Fruit fly (Drosophila melanogaster) whole organism, embryonic: ENCODE data around the gene CG7203.

ENCODE experiments used
- Adf1 ChIP-seq: fragments of 200-800 bp; sonication (Bioruptor generic); IDR thresholded peaks from 2 replicates; pipeline ENCODE4 v1.3.6; 2022; ENCODE audit warnings: missing biosample characterization, missing genetic modification characterization
- Aef1 ChIP-seq: fragments of 200-800 bp; sonication (Bioruptor generic); IDR thresholded peaks from 3 replicates; pipeline ENCODE4 v1.3.6; 2022; ENCODE audit warnings: missing biosample characterization, missing genetic modification characterization
- CG10209 ChIP-seq: fragments of 200-800 bp; sonication (Bioruptor generic); optimal IDR thresholded peaks from 3 replicates; lab custom pipeline; 2017; ENCODE audit warnings: missing biosample characterization, mild to moderate bottlenecking, missing genetic modification characterization, missing genetic modification reagents
- CG11696 ChIP-seq: fragments of 200-800 bp; sonication (Bioruptor generic); IDR thresholded peaks from 2 replicates; pipeline ENCODE4 v1.3.6; 2022; ENCODE audit warnings: missing biosample characterization, missing genetic modification characterization
- CG12071 ChIP-seq: fragments of 200-800 bp; sonication (Bioruptor generic); optimal IDR thresholded peaks from 3 replicates; lab custom pipeline; 2018; ENCODE audit warnings: missing biosample characterization, mild to moderate bottlenecking, missing genetic modification characterization
- CG12219 ChIP-seq: fragments of 200-800 bp; sonication (Bioruptor generic); optimal IDR thresholded peaks from 3 replicates; lab custom pipeline; 2018; ENCODE audit warnings: missing biosample characterization, mild to moderate bottlenecking, missing genetic modification characterization
- CG12299 ChIP-seq: fragments of 200-800 bp; sonication (Bioruptor generic); optimal IDR thresholded peaks from 2 replicates; lab custom pipeline; 2018; ENCODE audit warnings: missing biosample characterization, mild to moderate bottlenecking, missing genetic modification characterization
- CG13775 ChIP-seq: fragments of 200-800 bp; sonication (Bioruptor generic); optimal IDR thresholded peaks from 3 replicates; lab custom pipeline; 2017; ENCODE audit warnings: missing biosample characterization, mild to moderate bottlenecking, missing genetic modification characterization
- CG1529 ChIP-seq: fragments of 200-800 bp; sonication (Bioruptor generic); optimal IDR thresholded peaks from 3 replicates; lab custom pipeline; 2018; ENCODE audit warnings: missing biosample characterization, missing genetic modification characterization
- CG15479 ChIP-seq: fragments of 200-800 bp; sonication (Bioruptor generic); optimal IDR thresholded peaks from 3 replicates; lab custom pipeline; 2019; ENCODE audit warnings: missing biosample characterization, mild to moderate bottlenecking, missing genetic modification characterization, moderate library complexity
- CG18011 ChIP-seq: fragments of 200-800 bp; sonication (Bioruptor generic); optimal IDR thresholded peaks from 2 replicates; lab custom pipeline; 2017; ENCODE audit warnings: missing biosample characterization, missing genetic modification characterization, mild to moderate bottlenecking, moderate library complexity, missing genotype
- CG2889 ChIP-seq: fragments of 200-800 bp; sonication (Bioruptor generic); IDR thresholded peaks from 3 replicates; pipeline ENCODE4 v1.3.6; 2022; ENCODE audit warnings: missing biosample characterization, missing genetic modification characterization
- CG3065 ChIP-seq: fragments of 200-800 bp; sonication (Bioruptor generic); optimal IDR thresholded peaks from 2 replicates; lab custom pipeline; 2016; ENCODE audit warnings: missing biosample characterization, missing genetic modification characterization
- CG31365 ChIP-seq: fragments of 200-800 bp; sonication (Bioruptor generic); optimal IDR thresholded peaks from 2 replicates; lab custom pipeline; 2018; ENCODE audit warnings: missing biosample characterization, mild to moderate bottlenecking, missing genetic modification characterization
- CG33213 ChIP-seq: fragments of 200-800 bp; sonication (Bioruptor generic); optimal IDR thresholded peaks from 3 replicates; lab custom pipeline; 2016; ENCODE audit warnings: missing biosample characterization, missing genetic modification characterization
- CG3726 ChIP-seq: fragments of 200-800 bp; sonication (Bioruptor generic); IDR thresholded peaks from 3 replicates; pipeline ENCODE4, ENCODE4 v1.3.6; 2022; ENCODE audit warnings: missing biosample characterization, missing genetic modification characterization
- CG4854 ChIP-seq: fragments of 200-800 bp; sonication (Bioruptor generic); optimal IDR thresholded peaks from 2 replicates; lab custom pipeline; 2016; ENCODE audit warnings: missing biosample characterization, missing genetic modification characterization, inconsistent platforms
- CG6683 ChIP-seq: fragments of 200-800 bp; sonication (Bioruptor generic); optimal IDR thresholded peaks from 2 replicates; lab custom pipeline; 2017; ENCODE audit warnings: missing biosample characterization, mild to moderate bottlenecking, missing genetic modification characterization, missing genetic modification reagents
- CG7372 ChIP-seq: fragments of 200-800 bp; sonication (Bioruptor generic); IDR thresholded peaks from 2 replicates; pipeline ENCODE4 v1.3.6; 2022; ENCODE audit warnings: missing biosample characterization, missing genetic modification characterization
- CG7987 ChIP-seq: fragments of 200-800 bp; sonication (Bioruptor generic); optimal IDR thresholded peaks from 2 replicates; lab custom pipeline; 2018; ENCODE audit warnings: missing biosample characterization, mild to moderate bottlenecking, missing genetic modification characterization, moderate library complexity
- CG8765 ChIP-seq: fragments of 200-800 bp; sonication (Bioruptor generic); IDR thresholded peaks from 2 replicates; pipeline ENCODE4 v1.3.6; 2022; ENCODE audit warnings: missing biosample characterization, missing genetic modification characterization
- CG9609 ChIP-seq: fragments of 200-800 bp; sonication (Bioruptor generic); optimal IDR thresholded peaks from 3 replicates; lab custom pipeline; 2016; ENCODE audit warnings: missing biosample characterization, missing genetic modification characterization
- CHES-1-like ChIP-seq: fragments of 200-800 bp; sonication (Bioruptor generic); optimal IDR thresholded peaks from 2 replicates; lab custom pipeline; 2016; ENCODE audit warnings: missing biosample characterization, missing genetic modification characterization
- CTCF ChIP-seq: fragments of 200-800 bp; sonication (Bioruptor generic); optimal IDR thresholded peaks from 2 replicates; lab custom pipeline; 2017; ENCODE audit warnings: missing biosample characterization, mild to moderate bottlenecking, missing genetic modification characterization, moderate library complexity
- Chrac-16 ChIP-seq: fragments of 200-800 bp; sonication (Bioruptor generic); optimal IDR thresholded peaks from 3 replicates; lab custom pipeline; 2016; ENCODE audit warnings: missing biosample characterization, missing genetic modification characterization
- D19B ChIP-seq: fragments of 200-800 bp; sonication (Bioruptor generic); optimal IDR thresholded peaks from 2 replicates; lab custom pipeline; 2017; ENCODE audit warnings: missing biosample characterization, mild to moderate bottlenecking, missing genetic modification characterization
- Dbx ChIP-seq: fragments of 200-800 bp; sonication (Bioruptor generic); IDR thresholded peaks from 3 replicates; pipeline ENCODE4 v1.3.6; 2022; ENCODE audit warnings: missing biosample characterization, missing genetic modification characterization
- Elba2 ChIP-seq: fragments of 200-800 bp; sonication (Bioruptor generic); optimal IDR thresholded peaks from 3 replicates; lab custom pipeline; 2016; ENCODE audit warnings: missing biosample characterization, missing genetic modification characterization
- HLH4C ChIP-seq: fragments of 200-800 bp; sonication (Bioruptor generic); IDR thresholded peaks from 3 replicates; pipeline ENCODE4 v1.3.6; 2022; ENCODE audit warnings: missing biosample characterization, missing genetic modification characterization; ENCODE audit not compliant: partially characterized antibody
- Hmr ChIP-seq: fragments of 200-800 bp; sonication (Bioruptor generic); optimal IDR thresholded peaks from 3 replicates; lab custom pipeline; 2017; ENCODE audit warnings: mild to moderate bottlenecking, missing biosample characterization, missing genetic modification reagents, missing genetic modification characterization
- Kr ChIP-seq: fragments of 200-800 bp; sonication (Bioruptor generic); optimal IDR thresholded peaks from 2 replicates; lab custom pipeline; 2017; ENCODE audit warnings: missing biosample characterization, mild to moderate bottlenecking, missing genetic modification characterization
- Max ChIP-seq: fragments of 200-800 bp; sonication (Bioruptor generic); optimal IDR thresholded peaks from 2 replicates; lab custom pipeline; 2016; ENCODE audit warnings: missing biosample characterization, mild to moderate bottlenecking, missing genetic modification characterization
- NFAT ChIP-seq: fragments of 200-800 bp; sonication (Bioruptor generic); IDR thresholded peaks from 2 replicates; pipeline ENCODE4 v1.3.6; 2022; ENCODE audit warnings: missing biosample characterization, missing genetic modification characterization
- Optix ChIP-seq: fragments of 200-800 bp; sonication (Bioruptor generic); IDR thresholded peaks from 3 replicates; pipeline ENCODE4 v1.3.6; 2022; ENCODE audit warnings: missing biosample characterization, missing genetic modification characterization
- Scr ChIP-seq: fragments of 200-800 bp; sonication (Bioruptor generic); IDR thresholded peaks from 2 replicates; pipeline ENCODE4 v1.3.6; 2022; ENCODE audit warnings: missing biosample characterization, missing genetic modification characterization; ENCODE audit not compliant: partially characterized antibody
- TFAM ChIP-seq: fragments of 200-800 bp; sonication (Bioruptor generic); optimal IDR thresholded peaks from 2 replicates; lab custom pipeline; 2017; ENCODE audit warnings: missing biosample characterization, missing genetic modification characterization, inconsistent platforms
- Tbp ChIP-seq: fragments of >200 bp; optimal IDR thresholded peaks from 2 replicates; lab custom pipeline; 2018; ENCODE audit warnings: missing biosample characterization, missing genetic modification characterization
- al ChIP-seq: fragments of 200-800 bp; sonication (Bioruptor generic); IDR thresholded peaks from 2 replicates; pipeline ENCODE4 v1.3.6; 2022; ENCODE audit warnings: missing biosample characterization, missing genetic modification characterization
- ftz-f1 ChIP-seq: fragments of 200-800 bp; sonication (Bioruptor generic); optimal IDR thresholded peaks from 2 replicates; lab custom pipeline; 2016; ENCODE audit warnings: missing biosample characterization, missing genetic modification characterization
- fu2 ChIP-seq: fragments of 200-800 bp; sonication (Bioruptor generic); optimal IDR thresholded peaks from 2 replicates; lab custom pipeline; 2016; ENCODE audit warnings: missing biosample characterization, missing genetic modification characterization
- grau ChIP-seq: fragments of 200-800 bp; optimal IDR thresholded peaks from 3 replicates; lab custom pipeline; 2019; ENCODE audit warnings: missing biosample characterization, mild to moderate bottlenecking, missing genetic modification characterization, moderate library complexity
- gsb ChIP-seq: fragments of 200-800 bp; sonication (Bioruptor generic); IDR thresholded peaks from 2 replicates; pipeline ENCODE4 v1.3.6; 2022; ENCODE audit warnings: missing biosample characterization, missing genetic modification characterization
- gt ChIP-seq: fragments of 200-800 bp; sonication (Bioruptor generic); IDR thresholded peaks from 2 replicates; pipeline ENCODE4 v1.3.6; 2022; ENCODE audit warnings: missing biosample characterization, missing genetic modification characterization
- hth ChIP-seq: fragments of >200 bp; optimal IDR thresholded peaks from 2 replicates; lab custom pipeline; 2017; ENCODE audit warnings: inconsistent platforms
- lov ChIP-seq, 2 experiments: fragments of 200-800 bp in 1 of 2; fragments of >200 bp in 1 of 2; sonication (Bioruptor generic) in 1 of 2; IDR thresholded peaks in 1 of 2; optimal IDR thresholded peaks in 1 of 2; 2 replicates in 1 of 2; 3 replicates in 1 of 2; pipeline versions ENCODE4 v1.3.6 to Lab custom; 2017 to 2022; ENCODE audit warnings: missing biosample characterization in 1 of 2, missing genetic modification characterization in 1 of 2
- nom ChIP-seq: fragments of 200-800 bp; sonication (Bioruptor generic); optimal IDR thresholded peaks from 2 replicates; lab custom pipeline; 2017; ENCODE audit warnings: missing biosample characterization, missing genetic modification characterization, mild to moderate bottlenecking, moderate library complexity, missing genetic modification reagents
- pita ChIP-seq: fragments of 200-800 bp; sonication (Bioruptor generic); optimal IDR thresholded peaks from 2 replicates; lab custom pipeline; 2017; ENCODE audit warnings: missing biosample characterization, mild to moderate bottlenecking, missing genetic modification characterization
- sd ChIP-seq: fragments of 200-800 bp; sonication (Bioruptor generic); optimal IDR thresholded peaks from 3 replicates; lab custom pipeline; 2018; ENCODE audit warnings: missing biosample characterization, mild to moderate bottlenecking, missing genetic modification characterization, moderate library complexity
- slou ChIP-seq: fragments of 200-800 bp; sonication (Bioruptor generic); optimal IDR thresholded peaks from 3 replicates; lab custom pipeline; 2016; ENCODE audit warnings: missing biosample characterization, missing genetic modification characterization
- zen2 ChIP-seq: fragments of 200-800 bp; sonication (Bioruptor generic); IDR thresholded peaks from 3 replicates; pipeline ENCODE4 v1.3.6; 2022; ENCODE audit warnings: missing biosample characterization, missing genetic modification characterization; ENCODE audit not compliant: partially characterized antibody

CG7203 gene

DNA sequence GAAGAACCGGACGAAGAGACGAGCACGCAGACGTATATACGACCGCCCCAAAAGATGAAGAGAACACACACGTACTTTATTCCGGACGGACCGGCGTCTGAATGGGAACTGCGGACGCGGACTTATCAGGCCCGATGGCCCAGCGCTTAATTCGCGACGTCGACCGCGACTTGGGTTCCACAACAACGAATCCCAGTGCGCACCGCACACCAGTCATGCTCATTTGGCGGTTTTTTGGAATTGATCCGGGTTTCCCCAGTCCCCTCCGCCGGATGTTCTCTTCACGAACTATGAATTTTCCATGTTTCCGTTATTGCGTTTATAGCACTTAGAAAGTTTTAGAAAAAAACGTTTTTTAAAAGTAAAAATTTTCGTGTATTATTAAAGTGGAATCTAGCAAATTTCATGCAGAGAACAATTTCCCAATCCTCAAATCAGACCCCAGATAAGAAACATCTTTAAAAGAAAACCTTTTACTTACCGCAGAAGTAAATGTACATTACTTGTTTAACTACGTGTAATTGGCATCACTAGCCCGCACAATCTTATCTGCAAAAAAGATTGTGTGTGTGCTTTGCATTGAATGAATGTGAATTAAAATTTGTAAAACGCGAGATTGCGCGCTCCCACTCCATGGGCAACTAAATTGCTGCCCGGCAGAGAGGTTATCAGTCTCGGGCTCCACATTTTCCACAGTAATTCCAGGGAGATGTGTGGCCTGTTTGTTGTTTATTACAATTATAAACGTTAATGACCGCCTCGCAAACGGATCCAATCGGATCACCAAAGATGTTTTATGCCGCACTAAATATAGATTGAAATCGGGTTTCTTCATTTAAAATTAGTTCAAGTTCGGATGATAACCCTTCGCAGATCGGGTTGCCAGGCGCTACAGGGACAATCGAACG lies 37.7 kb upstream of the CG7203 start, which contains the start of gene CG7149 (continued):
- TF ChIP-seq Tbp (GFP tag; lab: Kevin White, UChicago) (no peak), zen2 (GFP tag; lab: Robert Waterston, UW) (no peak), D19B (GFP tag; lab: Kevin White, UChicago) (no peak), NFAT (GFP tag; lab: Robert Waterston, UW) (no peak), CG12071 (no peak), CG8765 (no peak), CHES-1-like (GFP tag; lab: Kevin White, UChicago) (no peak), ftz-f1 (peak; percentile 15), sd (tag; lab: Kevin White, UChicago) (peak; percentile 25), Aef1 (GFP tag; lab: Robert Waterston, UW) (no peak), CG15479 (GFP tag; lab: Kevin White, UChicago) (no peak), HLH4C (0 out of 3 replicates have a peak, but pooled peaks have one; percentile 7), CG10209 (GFP tag; lab: Kevin White, UChicago) (no peak), CG18011 (GFP tag; lab: Kevin White, UChicago) (no peak), gsb (no peak), CG2889 (GFP tag; lab: Robert Waterston, UW) (no peak), CTCF (GFP tag; lab: Kevin White, UChicago) (no peak), lov (optimal IDR thresholded peaks at IDR 0.05; lab: Kevin White, UChicago) (no peak), lov (GFP tag; IDR thresholded peaks at IDR 0.05; lab: Robert Waterston, UW) (0 out of 3 replicates have a peak, but pooled peaks have one; percentile 9), CG6683 (no peak), CG33213 (GFP tag; lab: Kevin White, UChicago) (no peak), Scr (GFP tag; lab: Robert Waterston, UW) (no peak), gt (no peak), CG7987 (GFP tag; lab: Kevin White, UChicago) (no peak), CG1529 (GFP tag; lab: Kevin White, UChicago) (peak; percentile 7), Dbx (GFP tag; lab: Robert Waterston, UW) (0 out of 3 replicates have a peak, but pooled peaks have one; percentile 32), CG12299 (tag; lab: Kevin White, UChicago) (no peak), CG3726 (no peak), grau (tag; lab: Kevin White, UChicago) (peak; percentile 13), al (GFP tag; lab: Robert Waterston, UW) (no peak), Kr (no peak), Optix (GFP tag; lab: Robert Waterston, UW) (no peak), Adf1 (peak; percentile 94), Elba2 (GFP tag; lab: Kevin White, UChicago) (no peak), Hmr (peak; percentile 30), CG4854 (no peak), pita (GFP tag; lab: Kevin White, UChicago) (no peak), hth (lab: Kevin White, UChicago) (no peak), CG31365 (no peak), CG7372 (GFP tag; lab: Robert Waterston, UW) (no peak), slou (no peak), CG11696 (GFP tag; lab: Robert Waterston, UW) (no peak), CG13775 (GFP tag; lab: Kevin White, UChicago) (no peak), CG9609 (no peak), CG3065 (GFP tag; lab: Kevin White, UChicago) (no peak), fu2 (GFP tag; lab: Kevin White, UChicago) (no peak), CG12219 (GFP tag; lab: Kevin White, UChicago) (no peak), Chrac-16 (GFP tag; lab: Kevin White, UChicago) (no peak), TFAM (GFP tag; lab: Kevin White, UChicago) (no peak), nom (GFP tag; lab: Kevin White, UChicago) (peak; percentile 2), Max (GFP tag; lab: Kevin White, UChicago) (no peak)
